Worm (Caenorhabditis elegans) whole organism, midembryonic: ENCODE data around the gene D2085.7.

Source experiments
- T22C8.4 ChIP-seq: fragments of 200-800 bp; sonication (Bioruptor generic); IDR thresholded peaks from 2 replicates; pipeline ENCODE4 v1.3.6; 2022; ENCODE audit warnings: missing genetic modification characterization, missing compliant biosample characterization
- cog-1 ChIP-seq: sonication (generic microtip); optimal IDR thresholded peaks from 2 replicates; lab custom pipeline; 2016; ENCODE audit warnings: missing genetic modification characterization, missing compliant biosample characterization
- flt-1 ChIP-seq: fragments of 200-800 bp; sonication (Bioruptor generic); IDR thresholded peaks from 2 replicates; pipeline ENCODE4 v1.3.6; 2022; ENCODE audit warnings: missing genetic modification characterization, missing compliant biosample characterization
- klf-2 ChIP-seq: fragments of 200-800 bp; sonication (Bioruptor generic); conservative IDR thresholded peaks from 2 replicates; pipeline ENCODE4 v1.3.6; 2022; ENCODE audit warnings: missing genetic modification reagents, missing genetic modification characterization, missing compliant biosample characterization
- med-1 ChIP-seq: sonication (generic microtip); optimal IDR thresholded peaks from 2 replicates; lab custom pipeline; 2017; ENCODE audit warnings: missing genetic modification characterization, mild to moderate bottlenecking, missing compliant biosample characterization, antibody characterized with exemption, missing genetic modification reagents; ENCODE audit not compliant: insufficient read depth
- ref-1 ChIP-seq: fragments of 200-800 bp; sonication (Bioruptor generic); conservative IDR thresholded peaks from 2 replicates; pipeline ENCODE4 v1.3.6; 2022; ENCODE audit warnings: missing genetic modification reagents, missing genetic modification characterization, missing compliant biosample characterization
- tab-1 ChIP-seq: fragments of 200-800 bp; sonication (Bioruptor generic); IDR thresholded peaks from 2 replicates; pipeline ENCODE4 v1.3.6; 2022; ENCODE audit warnings: missing genetic modification characterization, missing compliant biosample characterization
- ztf-23 ChIP-seq: fragments of 200-800 bp; sonication (Bioruptor generic); IDR thresholded peaks from 2 replicates; pipeline ENCODE4 v1.3.6; 2022; ENCODE audit warnings: missing genetic modification reagents, missing genetic modification characterization, missing compliant biosample characterization
- ztf-29 ChIP-seq: fragments of 200-800 bp; sonication (Bioruptor generic); IDR thresholded peaks from 2 replicates; pipeline ENCODE4 v1.3.6; 2022; ENCODE audit warnings: missing genetic modification reagents, missing genetic modification characterization, missing compliant biosample characterization

The D2085.7 gene

DNA sequence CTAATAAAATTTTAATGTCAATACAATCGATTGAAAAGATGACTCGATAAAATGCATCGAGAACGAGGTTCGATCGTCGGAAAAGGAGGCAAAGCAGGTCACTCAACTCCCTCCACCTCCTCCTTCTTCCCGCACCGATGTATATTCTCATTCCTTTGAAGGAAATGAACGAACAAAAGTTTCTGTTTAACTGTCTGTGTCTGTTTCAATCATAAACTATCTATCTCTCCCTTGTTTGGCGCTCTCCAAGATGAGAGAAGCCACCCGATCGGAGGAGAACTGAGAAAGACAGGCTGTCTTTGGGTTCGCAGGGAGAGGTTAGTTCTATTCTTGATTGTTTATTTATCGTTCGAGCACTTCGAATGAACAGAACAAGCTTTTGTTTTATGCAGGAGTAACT, at the start of gene D2085.7:
Gene D2085.7, plus strand, starts transcription at position 251 of the 400 bp plus-strand sequence.
- TF ChIP-seq cog-1 (tag; lab: Kevin White, UChicago) = no peak
- TF ChIP-seq klf-2 = no peak
- TF ChIP-seq ztf-29 (GFP tag; lab: Robert Waterston, UW) = no peak
- TF ChIP-seq tab-1 = no peak

DNA sequence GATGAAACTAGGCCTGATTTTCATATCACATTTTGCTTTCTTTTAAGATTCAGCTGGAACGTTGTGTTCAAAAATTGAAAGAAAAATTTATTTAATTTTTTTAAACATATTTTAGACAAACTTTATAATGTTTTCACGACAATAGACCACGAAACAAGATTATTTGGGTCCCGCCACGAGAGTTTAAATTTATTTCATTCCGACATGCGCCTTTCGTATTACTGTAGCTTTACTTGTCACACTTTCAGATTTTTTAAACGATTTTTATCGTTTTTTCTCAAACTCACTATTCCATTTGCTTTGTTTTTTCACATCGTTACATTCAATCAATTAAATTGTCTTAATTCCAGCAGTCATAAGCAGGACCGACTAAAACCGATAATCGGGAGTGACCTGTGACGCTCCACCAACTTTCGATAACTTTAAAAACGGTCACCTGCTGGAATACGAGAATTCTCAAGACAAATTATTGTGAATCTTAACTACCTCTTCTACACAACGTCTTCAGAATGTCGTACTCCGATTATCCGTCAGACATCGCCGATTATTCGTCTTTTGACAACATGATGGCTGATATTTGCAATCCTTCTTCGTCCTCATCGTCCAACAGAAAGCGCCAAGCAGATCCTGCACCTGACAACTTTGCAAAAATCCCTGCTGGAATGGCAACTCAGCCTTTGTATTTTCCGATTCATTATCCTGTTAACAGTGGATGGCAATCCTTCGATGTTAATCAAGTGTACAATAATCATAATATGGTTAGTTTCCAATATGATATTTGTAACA, 47.1 kb upstream of the D2085.7 start, which contains the start of gene aptf-3:
Gene aptf-3, plus strand, starts transcription at position 351 of the 786 bp plus-strand sequence.
- TF ChIP-seq T22C8.4 (GFP tag; lab: Robert Waterston, UW) (no peak), klf-2 (no peak)

DNA sequence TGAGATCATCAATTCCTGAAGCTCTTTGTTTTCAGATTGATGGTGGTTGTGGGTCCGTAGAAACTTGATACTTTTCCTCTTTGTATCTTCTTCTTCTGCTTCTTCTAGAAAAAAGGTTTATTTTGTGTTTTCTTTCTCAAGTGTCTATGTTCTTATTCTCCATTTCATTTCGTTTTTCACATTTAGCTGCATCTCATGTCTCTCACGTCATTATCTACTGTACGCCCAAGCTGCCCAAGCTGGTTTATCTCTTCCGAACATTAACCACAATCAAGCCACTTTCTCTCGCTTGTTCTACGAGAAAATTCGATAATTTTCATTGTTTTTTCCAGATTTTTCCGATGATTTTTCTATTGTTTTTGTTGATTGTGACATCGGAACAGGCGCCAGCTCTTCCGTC, 42.0 kb upstream of the D2085.7 start, which contains the start of gene F28C6.5:
Gene F28C6.5, plus strand, starts transcription at position 301 of the 400 bp plus-strand sequence.
- TF ChIP-seq klf-2 (no peak), flt-1 (no peak), cog-1 (tag; lab: Kevin White, UChicago) (no peak), tab-1 (no peak), med-1 (GFP tag; lab: Kevin White, UChicago) (no peak), T22C8.4 (GFP tag; lab: Robert Waterston, UW) (no peak), ref-1 (GFP tag; lab: Robert Waterston, UW) (no peak), ztf-29 (GFP tag; lab: Robert Waterston, UW) (no peak), ztf-23 (no peak)

DNA sequence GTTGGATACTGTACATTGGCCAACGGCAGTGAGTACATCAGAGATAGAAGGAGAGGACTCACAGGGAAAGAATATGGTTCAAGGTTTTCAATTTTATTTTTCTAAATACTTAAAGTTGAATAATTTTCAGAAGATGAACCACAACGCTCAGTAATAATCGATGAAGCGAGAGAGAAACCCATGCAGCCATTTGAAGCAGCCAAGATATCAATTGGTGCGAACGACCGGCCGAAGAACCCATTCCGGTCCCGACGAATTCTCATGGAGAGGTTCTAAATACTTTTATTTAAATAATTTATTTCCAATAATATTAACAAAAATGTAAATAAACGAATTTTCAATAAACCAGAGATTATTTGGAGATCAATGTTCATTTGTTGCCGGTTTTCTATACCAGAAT, 41.0 kb upstream of the D2085.7 start, which contains the start of gene pigg-1:
Gene pigg-1, minus strand, starts transcription at position 101 of the 400 bp plus-strand sequence.
- TF ChIP-seq ztf-23 = no peak

DNA sequence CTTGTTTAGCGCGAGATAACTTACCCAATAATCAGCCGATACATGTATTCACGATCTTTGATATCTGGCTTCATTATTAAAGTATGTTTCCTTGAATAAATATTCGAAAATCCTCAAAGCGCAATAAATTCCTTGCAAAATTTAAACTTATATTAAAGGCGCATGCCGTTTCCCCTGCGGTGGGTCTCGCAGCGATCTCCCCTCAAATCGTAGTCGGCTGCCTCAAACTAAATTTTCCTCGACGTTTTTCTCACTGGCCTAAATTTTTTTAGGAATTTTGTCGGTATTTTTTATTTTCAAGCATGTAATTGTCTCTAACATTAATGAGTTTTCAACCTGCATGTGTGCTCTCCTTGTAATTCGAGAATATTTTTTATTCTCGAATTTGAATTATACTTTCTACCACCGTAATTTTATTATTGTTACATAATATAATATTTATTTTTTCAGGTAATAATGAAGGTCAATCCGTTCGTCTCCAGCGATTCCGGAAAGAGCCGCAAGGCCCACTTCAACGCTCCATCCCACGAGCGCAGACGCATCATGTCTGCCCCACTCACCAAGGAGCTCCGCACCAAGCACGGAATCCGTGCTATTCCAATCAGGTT, 38.7 kb upstream of the D2085.7 start, which contains the start of the genes cpf-1 and rpl-26:
Gene cpf-1, minus strand, starts transcription at position 104 of the 608 bp plus-strand sequence.
Gene rpl-26, plus strand, starts transcription at position 449 of the 608 bp plus-strand sequence.
- TF ChIP-seq ref-1 (GFP tag; lab: Robert Waterston, UW) = no peak
- TF ChIP-seq ztf-23 = no peak
- TF ChIP-seq T22C8.4 (GFP tag; lab: Robert Waterston, UW) = no peak
- no peak for TF ChIP-seq med-1 (GFP tag; lab: Kevin White, UChicago)
- no peak for TF ChIP-seq cog-1 (tag; lab: Kevin White, UChicago)
- TF ChIP-seq ztf-29 (GFP tag; lab: Robert Waterston, UW) = no peak
- TF ChIP-seq klf-2 = no peak
- TF ChIP-seq flt-1 = no peak
- no peak for TF ChIP-seq tab-1

DNA sequence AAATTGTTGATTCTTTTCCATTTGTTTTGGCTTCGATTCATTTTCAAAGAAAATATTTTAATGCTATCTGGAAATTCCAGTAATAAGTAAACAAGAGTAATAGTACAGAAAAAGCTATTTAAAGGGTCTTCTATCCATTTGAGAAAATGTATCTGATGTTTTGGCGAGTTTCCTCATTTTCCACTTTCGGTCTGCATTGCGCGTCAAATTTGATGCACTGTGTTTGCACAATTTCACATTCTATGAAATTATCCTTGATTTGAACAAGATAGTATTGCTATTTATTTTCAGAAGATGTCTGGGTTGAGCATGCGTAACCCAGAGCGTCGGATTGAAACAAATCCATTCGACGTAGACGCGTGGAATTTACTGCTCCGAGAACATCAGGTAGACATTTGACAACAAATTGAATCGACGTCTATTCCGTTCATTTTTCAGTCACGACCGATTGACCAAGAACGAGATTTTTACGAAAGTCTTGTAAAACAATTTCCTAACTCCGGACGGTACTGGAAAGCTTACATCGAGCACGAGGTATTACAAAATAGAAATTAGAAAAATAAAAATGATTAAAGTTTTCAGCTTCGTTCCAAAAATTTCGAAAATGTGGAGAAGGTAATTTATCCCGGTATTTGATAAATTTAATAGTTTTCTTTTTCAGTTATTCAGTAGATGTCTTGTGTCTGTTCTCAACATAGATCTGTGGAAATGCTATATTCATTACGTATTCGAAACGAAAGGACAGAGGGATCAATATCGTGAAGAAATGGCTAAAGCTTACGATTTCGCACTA, 37.4 kb upstream of the D2085.7 start, which contains the start of gene suf-1:
Gene suf-1, plus strand, starts transcription at position 280 of the 793 bp plus-strand sequence.
- TF ChIP-seq klf-2 (no peak), ztf-29 (GFP tag; lab: Robert Waterston, UW) (no peak), ztf-23 (no peak), ref-1 (GFP tag; lab: Robert Waterston, UW) (no peak), med-1 (GFP tag; lab: Kevin White, UChicago) (no peak), cog-1 (tag; lab: Kevin White, UChicago) (no peak), flt-1 (no peak), T22C8.4 (GFP tag; lab: Robert Waterston, UW) (no peak), tab-1 (no peak)

DNA sequence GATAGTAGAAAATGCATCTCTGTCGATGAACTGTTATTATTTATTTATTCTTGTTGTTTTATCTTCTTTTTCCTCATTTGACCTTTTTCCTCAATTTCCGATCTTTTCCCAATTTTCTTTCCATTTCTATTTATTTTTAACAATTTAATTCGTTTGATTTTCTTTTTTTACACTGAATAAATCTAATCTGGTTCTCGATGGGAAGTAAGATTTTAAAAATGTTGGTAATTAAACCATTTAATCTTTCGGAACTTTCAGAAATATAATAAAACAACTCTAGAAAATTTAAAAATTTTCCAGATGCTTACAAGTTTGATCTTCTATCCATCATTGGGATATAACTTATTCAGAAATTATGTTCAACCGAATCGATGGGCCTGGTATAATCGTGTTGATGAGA, 34.6 kb upstream of the D2085.7 start, which contains the start of gene F28C6.8:
Gene F28C6.8, plus strand, starts transcription at position 301 of the 400 bp plus-strand sequence.
- no peak for TF ChIP-seq ztf-29 (GFP tag; lab: Robert Waterston, UW)
- no peak for TF ChIP-seq klf-2
- TF ChIP-seq med-1 (GFP tag; lab: Kevin White, UChicago) = no peak
- TF ChIP-seq cog-1 (tag; lab: Kevin White, UChicago) = no peak
- TF ChIP-seq ztf-23 = no peak
- TF ChIP-seq ref-1 (GFP tag; lab: Robert Waterston, UW) = no peak
- TF ChIP-seq T22C8.4 (GFP tag; lab: Robert Waterston, UW) = no peak
- TF ChIP-seq flt-1 = no peak
- no peak for TF ChIP-seq tab-1

DNA sequence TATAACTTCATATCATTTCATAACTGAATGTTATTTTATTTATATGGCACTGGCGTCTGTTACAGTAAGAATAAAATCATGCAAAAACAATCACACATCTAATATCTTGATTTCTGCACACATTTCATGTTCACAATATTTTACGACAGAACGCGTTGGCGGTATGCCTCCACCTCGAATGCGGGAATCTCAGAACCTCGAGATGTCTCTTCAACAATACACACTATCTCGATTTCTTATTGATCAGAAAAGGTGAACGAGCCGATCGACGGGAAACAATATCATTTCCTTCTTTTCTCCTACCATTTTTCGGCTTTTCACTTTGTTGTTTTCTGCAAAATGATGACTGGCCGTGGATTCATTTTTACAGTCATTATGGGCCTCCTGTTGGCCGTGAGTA, 33.5 kb upstream of the D2085.7 start, which contains the start of gene F28C6.10:
Gene F28C6.10, plus strand, starts transcription at position 301 of the 400 bp plus-strand sequence.
- TF ChIP-seq ztf-23 (no peak), med-1 (GFP tag; lab: Kevin White, UChicago) (no peak), flt-1 (no peak), ref-1 (GFP tag; lab: Robert Waterston, UW) (no peak), cog-1 (tag; lab: Kevin White, UChicago) (no peak), klf-2 (no peak), ztf-29 (GFP tag; lab: Robert Waterston, UW) (no peak)

DNA sequence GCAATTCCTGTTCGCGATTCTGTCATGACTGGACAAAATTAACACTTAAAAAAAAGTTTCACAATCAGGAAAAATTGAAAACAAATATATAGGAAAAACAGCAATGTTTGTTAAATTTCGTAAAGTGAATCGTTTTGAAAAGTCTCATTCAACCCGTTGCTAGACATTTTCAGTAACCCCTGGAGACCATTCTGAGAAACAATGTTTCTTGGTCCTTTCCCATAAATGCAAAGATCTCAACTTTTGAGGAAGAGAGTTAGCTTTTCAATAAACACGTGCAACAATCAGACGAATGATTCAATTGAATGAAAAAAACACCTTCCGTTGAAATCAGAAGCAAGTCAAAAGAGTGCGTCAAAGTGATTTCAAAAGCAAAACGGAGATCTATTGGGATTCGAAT, 31.1 kb upstream of the D2085.7 start, which contains the start of gene F28C6.9:
Gene F28C6.9, minus strand, starts transcription at position 101 of the 400 bp plus-strand sequence.
- no peak for TF ChIP-seq klf-2
- TF ChIP-seq T22C8.4 (GFP tag; lab: Robert Waterston, UW) = no peak
- no peak for TF ChIP-seq tab-1
- TF ChIP-seq ztf-23 = no peak
- no peak for TF ChIP-seq ztf-29 (GFP tag; lab: Robert Waterston, UW)
- no peak for TF ChIP-seq flt-1
- TF ChIP-seq ref-1 (GFP tag; lab: Robert Waterston, UW) = no peak
- no peak for TF ChIP-seq med-1 (GFP tag; lab: Kevin White, UChicago)
- no peak for TF ChIP-seq cog-1 (tag; lab: Kevin White, UChicago)
